Worm (Caenorhabditis elegans) whole organism, L4/young adult: ENCODE results near the gene nlp-60.

ENCODE experiments used
- W03F9.2 ChIP-seq: fragments of 150-350 bp; optimal IDR thresholded peaks from 2 replicates; lab custom pipeline; 2014; ENCODE audit warnings: missing biosample characterization, missing genetic modification characterization
- dao-5 ChIP-seq: sonication (generic microtip); optimal IDR thresholded peaks from 2 replicates; lab custom pipeline; 2016; ENCODE audit warnings: missing genotype, missing genetic modification characterization, moderate library complexity, missing compliant biosample characterization

- TF ChIP-seq dao-5 (no peak), W03F9.2 (no peak)
Observed at ce11 chrIV:8728122-8728521, 49.0 kb upstream of the nlp-60 start, which contains the start of gene otub-3.
